Worm (Caenorhabditis elegans): Measurements from ENCODE around the gene F08F3.6.

Gene F08F3.6

DNA sequence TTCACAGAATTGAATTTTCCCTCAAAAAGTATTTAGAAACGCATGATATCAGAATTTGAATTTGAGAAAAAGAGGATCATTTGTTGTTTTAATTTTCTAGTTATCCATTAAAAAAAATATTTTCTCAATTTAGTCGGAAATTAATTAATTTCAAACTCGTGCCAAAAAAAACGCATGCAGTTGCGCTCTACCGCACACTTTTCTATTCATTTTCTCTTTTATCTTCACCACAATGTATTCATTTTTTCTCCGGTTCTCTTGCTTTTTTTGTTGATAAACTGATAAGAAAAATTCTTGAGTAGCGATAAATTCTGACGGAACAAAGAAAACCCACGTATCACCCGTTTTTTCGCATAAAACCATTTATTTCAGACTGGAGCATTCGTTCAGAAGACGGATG, 13.2 kb upstream of the F08F3.6 start, which contains the start of gene acl-6 (continued):
- no peak for TF ChIP-seq R02D3.7 (tag; optimal IDR thresholded peaks at IDR 0.05)

DNA sequence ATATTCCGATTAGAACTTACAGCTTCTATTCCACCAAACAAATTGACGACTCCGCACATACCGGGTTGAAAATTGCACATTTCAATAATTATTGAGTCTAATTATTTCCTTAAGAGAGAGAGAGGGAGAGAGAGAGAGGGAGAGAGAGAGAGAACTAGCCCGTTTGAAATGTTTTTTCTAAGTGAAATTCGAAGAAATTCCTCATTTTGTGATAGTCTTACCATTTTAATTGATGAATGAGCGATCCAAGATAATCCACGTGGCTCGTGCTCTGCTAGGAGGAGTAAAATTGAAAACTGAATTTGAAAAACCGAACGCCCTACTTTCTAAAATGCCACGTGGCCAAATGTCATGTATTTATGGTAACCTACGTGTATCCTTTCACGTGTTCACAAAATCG, 12.6 kb upstream of the F08F3.6 start, which contains the start of gene F08F3.8:
Gene F08F3.8, minus strand, starts transcription at position 101 of the 400 bp plus-strand sequence.
- no peak for TF ChIP-seq nhr-10 (tag; optimal IDR thresholded peaks at IDR 0.05)
- TF ChIP-seq unc-39 (tag; optimal IDR thresholded peaks at IDR 0.05), result no peak
- TF ChIP-seq elt-1 (tag; optimal IDR thresholded peaks at IDR 0.05), result no peak
- no peak for TF ChIP-seq nhr-77 (tag; optimal IDR thresholded peaks at IDR 0.05)
- TF ChIP-seq skn-1 (tag; optimal IDR thresholded peaks at IDR 0.05), result no peak
- no peak for TF ChIP-seq crh-2 (tag; optimal IDR thresholded peaks at IDR 0.05)
- no peak for TF ChIP-seq ztf-1 (GFP tag; conservative IDR thresholded peaks at IDR 0.05)
- TF ChIP-seq sma-3 (GFP tag; optimal IDR thresholded peaks at IDR 0.05), result no peak
- TF ChIP-seq ZK546.5 (tag; optimal IDR thresholded peaks at IDR 0.05), result no peak
- TF ChIP-seq nhr-11 (tag; optimal IDR thresholded peaks at IDR 0.05), result no peak
- TF ChIP-seq aly-2 (tag; optimal IDR thresholded peaks at IDR 0.05), result no peak
- TF ChIP-seq lin-13 (GFP tag; optimal IDR thresholded peaks at IDR 0.05), result no peak
- TF ChIP-seq nhr-21 (tag; optimal IDR thresholded peaks at IDR 0.05), result no peak

DNA sequence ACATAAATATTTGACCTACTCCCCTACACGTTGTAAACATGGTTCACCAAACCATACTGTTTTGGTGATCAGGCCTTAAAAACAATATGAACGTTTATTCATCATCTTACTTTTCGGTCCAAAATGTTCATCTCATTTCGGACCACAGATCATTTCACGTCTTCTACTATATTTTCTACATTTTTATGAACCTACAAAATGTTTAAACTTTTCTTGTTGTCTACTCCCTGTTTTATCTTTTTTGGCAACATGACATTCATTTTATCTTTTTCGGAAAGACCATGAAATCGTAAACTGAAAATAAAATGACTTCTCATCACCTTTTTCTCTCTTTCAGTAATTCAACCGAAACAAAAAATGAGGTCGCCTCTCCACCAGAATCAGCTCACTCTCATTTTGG, 8.0 kb upstream of the F08F3.6 start, which contains the start of gene rhr-1:
Gene rhr-1, plus strand, starts transcription at position 301 of the 400 bp plus-strand sequence.
- TF ChIP-seq nhr-23 (tag; optimal IDR thresholded peaks at IDR 0.05) (no peak), peb-1 (tag; optimal IDR thresholded peaks at IDR 0.05) (no peak), lin-11 (tag; optimal IDR thresholded peaks at IDR 0.05) (no peak), F13H6.1 (tag; optimal IDR thresholded peaks at IDR 0.05) (no peak), skn-1 (tag; optimal IDR thresholded peaks at IDR 0.05) (no peak), lsy-2 (tag; optimal IDR thresholded peaks at IDR 0.05) (no peak), aly-2 (tag; optimal IDR thresholded peaks at IDR 0.05) (no peak), sem-4 (tag; optimal IDR thresholded peaks at IDR 0.05) (no peak), nhr-11 (tag; optimal IDR thresholded peaks at IDR 0.05) (no peak), nhr-10 (tag; optimal IDR thresholded peaks at IDR 0.05) (no peak)

DNA sequence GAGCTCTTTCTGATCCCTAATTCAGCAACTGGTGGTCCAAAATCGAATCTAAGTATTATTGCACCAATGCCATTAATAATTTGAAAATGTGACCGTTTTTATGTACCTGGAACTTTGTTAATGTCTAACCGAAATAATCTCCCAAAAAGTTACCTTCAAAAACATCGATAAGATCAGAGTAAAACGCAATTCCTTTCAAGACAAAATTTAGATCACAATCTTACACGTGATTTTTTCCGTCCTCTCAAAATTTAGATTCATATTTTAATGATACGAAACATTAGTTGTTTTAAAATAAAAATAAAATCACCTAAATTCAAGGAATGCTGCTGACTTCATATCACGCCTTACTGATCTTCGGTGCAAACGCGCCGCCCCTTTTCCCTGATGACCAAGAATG, 6.5 kb upstream of the F08F3.6 start:
- TF ChIP-seq sem-4 (tag; optimal IDR thresholded peaks at IDR 0.05) (no peak), elt-1 (tag; optimal IDR thresholded peaks at IDR 0.05) (peak; percentile 86), sma-9 (GFP tag; optimal IDR thresholded peaks at IDR 0.05) (peak; percentile 67), sma-9 (tag; optimal IDR thresholded peaks at IDR 0.05) (no peak), nhr-6 (tag; optimal IDR thresholded peaks at IDR 0.05) (no peak), elt-3 (tag; optimal IDR thresholded peaks at IDR 0.05) (no peak), fos-1 (tag; optimal IDR thresholded peaks at IDR 0.05) (no peak), peb-1 (tag; optimal IDR thresholded peaks at IDR 0.05) (no peak), nhr-25 (tag; optimal IDR thresholded peaks at IDR 0.05) (peak; percentile 28), zag-1 (tag; optimal IDR thresholded peaks at IDR 0.05) (no peak), lsy-2 (tag; optimal IDR thresholded peaks at IDR 0.05) (no peak), nhr-23 (tag; optimal IDR thresholded peaks at IDR 0.05) (peak; percentile 65), unc-55 (GFP tag; optimal IDR thresholded peaks at IDR 0.05) (no peak), dmd-4 (tag; optimal IDR thresholded peaks at IDR 0.05) (no peak), egl-27 (tag; optimal IDR thresholded peaks at IDR 0.05) (no peak), nhr-12 (tag; optimal IDR thresholded peaks at IDR 0.05) (no peak), R02D3.7 (tag; optimal IDR thresholded peaks at IDR 0.05) (no peak), ceh-16 (tag; optimal IDR thresholded peaks at IDR 0.05) (peak; percentile 72), unc-62 (GFP tag; optimal IDR thresholded peaks at IDR 0.05) (no peak), mab-5 (tag; optimal IDR thresholded peaks at IDR 0.05) (no peak), skn-1 (tag; optimal IDR thresholded peaks at IDR 0.05) (no peak), ztf-11 (tag; optimal IDR thresholded peaks at IDR 0.05) (no peak), alr-1 (tag; optimal IDR thresholded peaks at IDR 0.05) (no peak), nhr-10 (tag; optimal IDR thresholded peaks at IDR 0.05) (no peak), lin-13 (GFP tag; optimal IDR thresholded peaks at IDR 0.05) (no peak)

DNA sequence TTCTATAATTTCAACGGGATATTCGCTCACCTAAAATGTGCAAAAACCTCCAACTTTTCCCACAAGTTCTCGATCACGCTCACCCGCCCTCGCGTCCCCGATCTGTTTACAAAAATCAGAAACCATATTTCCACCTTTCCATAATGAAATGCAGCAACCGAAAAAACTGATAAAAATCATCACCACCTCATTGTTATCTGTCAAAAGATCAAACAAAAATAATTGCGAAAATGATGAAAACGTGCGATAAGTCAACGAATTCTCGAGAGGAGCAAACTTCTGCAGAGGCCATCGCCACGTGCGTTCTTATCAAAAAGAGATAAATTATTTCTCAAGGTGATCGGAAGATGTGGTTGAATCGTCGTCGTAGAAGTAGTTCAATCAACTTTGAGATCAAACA, 5.1 kb upstream of the F08F3.6 start:
- TF ChIP-seq gmeb-1 (tag; optimal IDR thresholded peaks at IDR 0.05) (peak; percentile 46), egl-27 (tag; optimal IDR thresholded peaks at IDR 0.05) (peak; percentile 43), snpc-4 (tag; optimal IDR thresholded peaks at IDR 0.05) (no peak), peb-1 (tag; optimal IDR thresholded peaks at IDR 0.05) (no peak), unc-55 (GFP tag; optimal IDR thresholded peaks at IDR 0.05) (no peak), nhr-12 (tag; optimal IDR thresholded peaks at IDR 0.05) (no peak), nhr-10 (tag; optimal IDR thresholded peaks at IDR 0.05) (no peak), blmp-1 (tag; optimal IDR thresholded peaks at IDR 0.05; ENCODE audit: insufficient read depth) (peak; percentile 68), nhr-11 (tag; optimal IDR thresholded peaks at IDR 0.05) (no peak), nhr-23 (tag; optimal IDR thresholded peaks at IDR 0.05) (peak; percentile 90), nhr-25 (tag; optimal IDR thresholded peaks at IDR 0.05) (peak; percentile 84), nhr-21 (tag; optimal IDR thresholded peaks at IDR 0.05) (peak; percentile 73), ztf-1 (GFP tag; conservative IDR thresholded peaks at IDR 0.05) (no peak), nhr-77 (tag; optimal IDR thresholded peaks at IDR 0.05) (no peak), R02D3.7 (tag; optimal IDR thresholded peaks at IDR 0.05) (no peak), ztf-11 (tag; optimal IDR thresholded peaks at IDR 0.05) (no peak), lin-11 (tag; optimal IDR thresholded peaks at IDR 0.05) (no peak), ama-1 (optimal IDR thresholded peaks at IDR 0.05) (no peak), nhr-6 (tag; optimal IDR thresholded peaks at IDR 0.05) (peak; percentile 74), mab-5 (tag; optimal IDR thresholded peaks at IDR 0.05) (no peak), mbf-1 (tag; optimal IDR thresholded peaks at IDR 0.05) (no peak), Y55F3AM.14 (GFP tag; optimal IDR thresholded peaks at IDR 0.05) (no peak), aly-2 (tag; optimal IDR thresholded peaks at IDR 0.05) (no peak), sma-9 (GFP tag; optimal IDR thresholded peaks at IDR 0.05) (peak; percentile 97), sma-9 (tag; optimal IDR thresholded peaks at IDR 0.05) (no peak), sem-4 (tag; optimal IDR thresholded peaks at IDR 0.05) (no peak), ZK546.5 (tag; optimal IDR thresholded peaks at IDR 0.05) (no peak), elt-1 (tag; optimal IDR thresholded peaks at IDR 0.05) (peak; percentile 97), lsy-2 (tag; optimal IDR thresholded peaks at IDR 0.05) (no peak), lin-13 (GFP tag; optimal IDR thresholded peaks at IDR 0.05) (no peak)

Measured in whole organism, L2 larva.